Worm (Caenorhabditis elegans) whole organism, late embryonic: ENCODE data around the gene clec-187.
A peak's percentile ranks its signal among the peaks of the same experiment; 100 is the strongest.

Experiments
- F13H6.1 ChIP-seq: sonication (generic microtip); optimal IDR thresholded peaks from 2 replicates; lab custom pipeline; 2016; ENCODE audit warnings: missing genetic modification characterization, missing compliant biosample characterization
- T23F11.4 ChIP-seq: fragments of 200-800 bp; sonication (Bioruptor generic); optimal IDR thresholded peaks from 2 replicates; lab custom pipeline; 2018; ENCODE audit warnings: mild to moderate bottlenecking, missing genetic modification characterization, missing compliant biosample characterization
- ceh-14 ChIP-seq: sonication (generic microtip); optimal IDR thresholded peaks from 2 replicates; lab custom pipeline; 2016; ENCODE audit warnings: missing genotype, missing genetic modification characterization, missing compliant biosample characterization
- ceh-19 ChIP-seq: fragments of 200-800 bp; sonication (Bioruptor generic); optimal IDR thresholded peaks from 2 replicates; lab custom pipeline; 2018; ENCODE audit warnings: mild to moderate bottlenecking, missing genetic modification characterization, missing compliant biosample characterization
- ceh-2 ChIP-seq: sonication (generic microtip); optimal IDR thresholded peaks from 2 replicates; lab custom pipeline; 2016; ENCODE audit warnings: missing genotype, missing genetic modification characterization, missing compliant biosample characterization
- ceh-24 ChIP-seq: sonication (generic microtip); optimal IDR thresholded peaks from 2 replicates; lab custom pipeline; 2016; ENCODE audit warnings: mild to moderate bottlenecking, missing genetic modification characterization, missing compliant biosample characterization
- ceh-31 ChIP-seq: sonication (generic microtip); optimal IDR thresholded peaks from 2 replicates; lab custom pipeline; 2016; ENCODE audit warnings: missing genetic modification characterization, missing compliant biosample characterization
- ceh-34 ChIP-seq: sonication (generic microtip); optimal IDR thresholded peaks from 2 replicates; lab custom pipeline; 2016; ENCODE audit warnings: mild to moderate bottlenecking, missing genetic modification characterization, missing compliant biosample characterization
- ceh-45 ChIP-seq: fragments of 200-800 bp; sonication (Bioruptor generic); IDR thresholded peaks from 2 replicates; pipeline ENCODE4 v1.3.6; 2022; ENCODE audit warnings: missing genetic modification reagents, missing genetic modification characterization, missing compliant biosample characterization
- che-1 ChIP-seq: sonication (generic microtip); optimal IDR thresholded peaks from 2 replicates; lab custom pipeline; 2016; ENCODE audit warnings: mild to moderate bottlenecking, missing genetic modification characterization, missing compliant biosample characterization
- dmd-4 ChIP-seq: sonication (generic microtip); optimal IDR thresholded peaks from 2 replicates; lab custom pipeline; 2016; ENCODE audit warnings: borderline replicate concordance, missing genetic modification characterization, missing compliant biosample characterization
- elt-2 ChIP-seq: sonication (generic microtip); optimal IDR thresholded peaks from 2 replicates; lab custom pipeline; 2016; ENCODE audit warnings: missing genetic modification reagents, missing genetic modification characterization, missing compliant biosample characterization
- eyg-1 ChIP-seq: sonication (generic microtip); optimal IDR thresholded peaks from 2 replicates; lab custom pipeline; 2016; ENCODE audit warnings: missing genotype, missing genetic modification characterization, missing compliant biosample characterization
- fax-1 ChIP-seq: sonication (generic microtip); optimal IDR thresholded peaks from 2 replicates; lab custom pipeline; 2016; ENCODE audit warnings: missing genotype, missing genetic modification characterization, missing compliant biosample characterization
- fkh-10 ChIP-seq: fragments of 150-350 bp; optimal IDR thresholded peaks from 2 replicates; lab custom pipeline; 2014; ENCODE audit warnings: missing biosample characterization, missing genetic modification reagents, missing genetic modification characterization
- fkh-6 ChIP-seq: sonication (generic microtip); optimal IDR thresholded peaks from 2 replicates; lab custom pipeline; 2016; ENCODE audit warnings: missing genetic modification characterization, missing compliant biosample characterization
- gmeb-2 ChIP-seq: sonication (generic microtip); optimal IDR thresholded peaks from 2 replicates; lab custom pipeline; 2016; ENCODE audit warnings: missing genetic modification characterization, inconsistent platforms, missing compliant biosample characterization
- hlh-15 ChIP-seq: sonication (generic microtip); optimal IDR thresholded peaks from 2 replicates; lab custom pipeline; 2016; ENCODE audit warnings: missing genetic modification characterization, missing compliant biosample characterization
- hlh-30 ChIP-seq: sonication (generic microtip); optimal IDR thresholded peaks from 2 replicates; lab custom pipeline; 2017; ENCODE audit warnings: antibody characterized with exemption, missing genetic modification characterization, missing compliant biosample characterization; ENCODE audit not compliant: insufficient read depth
- hlh-8 ChIP-seq: sonication (generic microtip); optimal IDR thresholded peaks from 2 replicates; lab custom pipeline; 2016; ENCODE audit warnings: missing genotype, missing genetic modification characterization, missing compliant biosample characterization
- madf-2 ChIP-seq: sonication (generic microtip); optimal IDR thresholded peaks from 2 replicates; lab custom pipeline; 2017; ENCODE audit warnings: missing genetic modification characterization, missing compliant biosample characterization
- mec-3 ChIP-seq: sonication (generic microtip); optimal IDR thresholded peaks from 2 replicates; lab custom pipeline; 2016; ENCODE audit warnings: borderline replicate concordance, missing genetic modification characterization, missing compliant biosample characterization
- nfya-1 ChIP-seq: sonication (generic microtip); optimal IDR thresholded peaks from 2 replicates; lab custom pipeline; 2017; ENCODE audit warnings: missing genetic modification characterization, mild to moderate bottlenecking, missing compliant biosample characterization, antibody characterized with exemption, moderate library complexity
- nhr-11 ChIP-seq: fragments of 150-350 bp; optimal IDR thresholded peaks from 2 replicates; lab custom pipeline; 2014; ENCODE audit warnings: missing biosample characterization, missing genetic modification characterization
- pat-9 ChIP-seq: fragments of 200-800 bp; sonication (Bioruptor generic); optimal IDR thresholded peaks from 2 replicates; lab custom pipeline; 2018; ENCODE audit warnings: mild to moderate bottlenecking, missing genetic modification characterization, moderate library complexity, missing compliant biosample characterization
- pha-2 ChIP-seq: sonication (generic microtip); optimal IDR thresholded peaks from 2 replicates; lab custom pipeline; 2017; ENCODE audit warnings: mild to moderate bottlenecking, missing genetic modification characterization, missing compliant biosample characterization
- pha-4 ChIP-seq: fragments of 150-350 bp; optimal IDR thresholded peaks from 2 replicates; lab custom pipeline; 2018; ENCODE audit warnings: missing biosample characterization, missing genetic modification reagents, missing genetic modification characterization
- pqm-1 ChIP-seq: sonication (generic microtip); optimal IDR thresholded peaks from 2 replicates; lab custom pipeline; 2016; ENCODE audit warnings: missing genetic modification characterization, missing compliant biosample characterization
- pros-1 ChIP-seq: fragments of 150-350 bp; optimal IDR thresholded peaks from 2 replicates; lab custom pipeline; 2014; ENCODE audit warnings: missing biosample characterization, missing genetic modification reagents, missing genetic modification characterization
- ref-2 ChIP-seq: sonication (generic microtip); optimal IDR thresholded peaks from 2 replicates; lab custom pipeline; 2016; ENCODE audit warnings: missing genetic modification characterization, missing compliant biosample characterization
- rnt-1 ChIP-seq: sonication (generic microtip); optimal IDR thresholded peaks from 2 replicates; lab custom pipeline; 2016; ENCODE audit warnings: missing genetic modification characterization, missing compliant biosample characterization
- sdc-2 ChIP-seq: sonication (generic microtip); optimal IDR thresholded peaks from 2 replicates; lab custom pipeline; 2016; ENCODE audit warnings: missing genotype, missing genetic modification characterization, missing compliant biosample characterization
- sox-2 ChIP-seq: fragments of 200-800 bp; sonication (Bioruptor generic); IDR thresholded peaks from 2 replicates; pipeline ENCODE4 v1.3.6; 2022; ENCODE audit warnings: missing genetic modification reagents, missing genetic modification characterization, missing compliant biosample characterization
- sox-4 ChIP-seq: sonication (generic microtip); optimal IDR thresholded peaks from 2 replicates; lab custom pipeline; 2017; ENCODE audit warnings: mild to moderate bottlenecking, missing genetic modification characterization, inconsistent platforms, missing compliant biosample characterization
- syd-9 ChIP-seq: sonication (generic microtip); optimal IDR thresholded peaks from 2 replicates; lab custom pipeline; 2016; ENCODE audit warnings: mild to moderate bottlenecking, missing genetic modification characterization, moderate library complexity, missing compliant biosample characterization
- tbx-2 ChIP-seq: sonication (generic microtip); optimal IDR thresholded peaks from 2 replicates; lab custom pipeline; 2016; ENCODE audit warnings: missing genetic modification characterization, missing compliant biosample characterization
- unc-42 ChIP-seq: sonication (generic microtip); optimal IDR thresholded peaks from 2 replicates; lab custom pipeline; 2016; ENCODE audit warnings: missing genotype, missing genetic modification characterization, missing compliant biosample characterization
- unc-55 ChIP-seq: sonication (generic microtip); optimal IDR thresholded peaks from 2 replicates; lab custom pipeline; 2017; ENCODE audit warnings: missing biosample characterization, missing genetic modification reagents, missing genetic modification characterization
- unc-86 ChIP-seq: sonication (generic microtip); optimal IDR thresholded peaks from 2 replicates; lab custom pipeline; 2016; ENCODE audit warnings: missing genetic modification characterization, missing compliant biosample characterization
- zip-5 ChIP-seq: sonication (generic microtip); optimal IDR thresholded peaks from 2 replicates; lab custom pipeline; 2016; ENCODE audit warnings: missing genetic modification characterization, missing compliant biosample characterization

Gene clec-187

ce11 chrIV:12865884-12866283, 5.4 kb downstream of the clec-187 start, which contains the start of gene clec-186:
TSS of gene clec-186 (plus strand) at chrIV:12866109.
- peak; percentile 46 for TF ChIP-seq elt-2
- no peak for TF ChIP-seq gmeb-2 (tag; lab: Kevin White, UChicago)
- TF ChIP-seq, all 69 proteins: peak for 1

ce11 chrIV:12859797-12860196, 11.5 kb downstream of the clec-187 start, which contains the start of gene gcy-18:
TSS of gene gcy-18 (plus strand) at chrIV:12860097.
- TF ChIP-seq sdc-2 (tag; lab: Kevin White, UChicago) (no peak), ceh-45 (no peak), rnt-1 (tag; lab: Kevin White, UChicago) (no peak), unc-42 (tag; lab: Kevin White, UChicago) (no peak), fkh-10 (GFP tag; lab: Kevin White, UChicago) (no peak), pat-9 (tag; lab: Kevin White, UChicago) (no peak)

- TF ChIP-seq T23F11.4 (GFP tag; lab: Kevin White, UChicago) (no peak), zip-5 (no peak), pros-1 (no peak), pat-9 (tag; lab: Kevin White, UChicago) (no peak), unc-55 (no peak), ceh-19 (no peak), syd-9 (tag; lab: Kevin White, UChicago) (no peak)
Observed at ce11 chrIV:12855248-12855647, 16.0 kb downstream of the clec-187 start, which contains the start of gene nstp-5. TSS of gene nstp-5 (plus strand) at chrIV:12855548.

ce11 chrIV:12854372-12855114, 16.8 kb downstream of the clec-187 start:
- TF ChIP-seq tbx-2 (tag; lab: Kevin White, UChicago) (no peak), hlh-15 (tag; lab: Kevin White, UChicago) (no peak), pqm-1 (tag; lab: Kevin White, UChicago) (no peak), nfya-1 (tag; lab: Kevin White, UChicago) (peak; percentile 14), hlh-8 (tag; lab: Kevin White, UChicago) (peak; percentile 37), elt-2 (peak; percentile 38)
- TF ChIP-seq, all 69 proteins: peak for 3

ce11 chrIV:12849030-12849560, 22.2 kb downstream of the clec-187 start, which contains the start of gene srf-3:
TSS of gene srf-3 (plus strand) at chrIV:12849510.
- TF ChIP-seq pha-4 (tag; lab: Kevin White, UChicago) (no peak), ceh-45 (no peak), fkh-6 (tag; lab: Kevin White, UChicago) (no peak), gmeb-2 (tag; lab: Kevin White, UChicago) (no peak), ceh-34 (no peak), mec-3 (tag; lab: Kevin White, UChicago) (no peak), F13H6.1 (tag; lab: Kevin White, UChicago) (no peak), sox-4 (tag; lab: Kevin White, UChicago) (no peak), rnt-1 (tag; lab: Kevin White, UChicago) (no peak), pat-9 (tag; lab: Kevin White, UChicago) (no peak), ceh-24 (no peak)

- TF ChIP-seq sox-2 (GFP tag; lab: Robert Waterston, UW) (no peak), pat-9 (tag; lab: Kevin White, UChicago) (no peak), hlh-30 (tag; lab: Kevin White, UChicago) (no peak), ceh-2 (tag; lab: Kevin White, UChicago) (no peak), unc-86 (tag; lab: Kevin White, UChicago) (no peak), elt-2 (no peak), pha-4 (tag; lab: Kevin White, UChicago) (no peak), madf-2 (tag; lab: Kevin White, UChicago) (no peak), rnt-1 (tag; lab: Kevin White, UChicago) (no peak), pha-2 (tag; lab: Kevin White, UChicago) (no peak), che-1 (tag; lab: Kevin White, UChicago) (no peak), nhr-11 (no peak), dmd-4 (no peak), eyg-1 (tag; lab: Kevin White, UChicago) (no peak), fax-1 (peak; percentile 13), ceh-34 (no peak), ceh-14 (tag; lab: Kevin White, UChicago) (peak; percentile 53), pros-1 (no peak), ceh-31 (tag; lab: Kevin White, UChicago) (peak; percentile 42), unc-42 (tag; lab: Kevin White, UChicago) (peak; percentile 27), ref-2 (tag; lab: Kevin White, UChicago) (no peak), nfya-1 (tag; lab: Kevin White, UChicago) (peak; percentile 9)
Observed at ce11 chrIV:12845596-12845995, 25.7 kb downstream of the clec-187 start, which contains the start of gene txt-19. TSS of gene txt-19 (plus strand) at chrIV:12845899.
